Fruit fly (Drosophila melanogaster) whole organism, embryonic: Measurements from ENCODE around the gene geko.
A peak's percentile ranks its signal among the peaks of the same experiment; 100 is the strongest.

Source experiments
- ATbp ChIP-seq: fragments of 200-800 bp; sonication (Bioruptor generic); optimal IDR thresholded peaks from 2 replicates; lab custom pipeline; 2017; ENCODE audit warnings: missing biosample characterization, mild to moderate bottlenecking, missing genetic modification characterization, missing genetic modification reagents
- Adf1 ChIP-seq: fragments of 200-800 bp; sonication (Bioruptor generic); IDR thresholded peaks from 2 replicates; pipeline ENCODE4 v1.3.6; 2022; ENCODE audit warnings: missing biosample characterization, missing genetic modification characterization
- Bteb2 ChIP-seq: fragments of 200-800 bp; sonication (Bioruptor generic); optimal IDR thresholded peaks from 2 replicates; lab custom pipeline; 2016; ENCODE audit warnings: missing biosample characterization, missing genetic modification characterization
- CG10209 ChIP-seq: fragments of 200-800 bp; sonication (Bioruptor generic); optimal IDR thresholded peaks from 3 replicates; lab custom pipeline; 2017; ENCODE audit warnings: missing biosample characterization, mild to moderate bottlenecking, missing genetic modification characterization, missing genetic modification reagents
- CG10267 ChIP-seq: fragments of 200-800 bp; sonication (Bioruptor generic); optimal IDR thresholded peaks from 2 replicates; lab custom pipeline; 2018; ENCODE audit warnings: missing biosample characterization, mild to moderate bottlenecking, missing genetic modification characterization, moderate library complexity
- CG12391 ChIP-seq: fragments of 200-800 bp; sonication (Bioruptor generic); optimal IDR thresholded peaks from 3 replicates; lab custom pipeline; 2018; ENCODE audit warnings: missing biosample characterization, mild to moderate bottlenecking, missing genetic modification characterization, moderate library complexity
- CG12769 ChIP-seq: fragments of 200-800 bp; sonication (Bioruptor generic); optimal IDR thresholded peaks from 2 replicates; lab custom pipeline; 2019; ENCODE audit warnings: missing biosample characterization, mild to moderate bottlenecking, missing genetic modification characterization, moderate library complexity
- CG13296 ChIP-seq: fragments of 200-800 bp; sonication (Bioruptor generic); optimal IDR thresholded peaks from 3 replicates; lab custom pipeline; 2018; ENCODE audit warnings: missing biosample characterization, mild to moderate bottlenecking, missing genetic modification characterization
- CG13894 ChIP-seq: fragments of 200-800 bp; sonication (Bioruptor generic); optimal IDR thresholded peaks from 3 replicates; lab custom pipeline; 2018; ENCODE audit warnings: missing biosample characterization, mild to moderate bottlenecking, missing genetic modification characterization, moderate library complexity
- CG15269 ChIP-seq: fragments of 200-800 bp; sonication (Bioruptor generic); optimal IDR thresholded peaks from 2 replicates; lab custom pipeline; 2018; ENCODE audit warnings: missing biosample characterization, mild to moderate bottlenecking, missing genetic modification characterization, moderate library complexity
- CG15479 ChIP-seq: fragments of 200-800 bp; sonication (Bioruptor generic); optimal IDR thresholded peaks from 3 replicates; lab custom pipeline; 2019; ENCODE audit warnings: missing biosample characterization, mild to moderate bottlenecking, missing genetic modification characterization, moderate library complexity
- CG17568 ChIP-seq: fragments of 200-800 bp; sonication (Bioruptor generic); optimal IDR thresholded peaks from 2 replicates; lab custom pipeline; 2018; ENCODE audit warnings: missing biosample characterization, mild to moderate bottlenecking, missing genetic modification characterization, moderate library complexity
- CG18619 ChIP-seq: fragments of 200-800 bp; sonication (Bioruptor generic); optimal IDR thresholded peaks from 3 replicates; lab custom pipeline; 2017; ENCODE audit warnings: missing biosample characterization, mild to moderate bottlenecking, missing genetic modification characterization
- CG2678 ChIP-seq: fragments of 200-800 bp; sonication (Bioruptor generic); optimal IDR thresholded peaks from 3 replicates; lab custom pipeline; 2019; ENCODE audit warnings: missing biosample characterization, mild to moderate bottlenecking, missing genetic modification characterization, moderate library complexity
- CG3281 ChIP-seq: fragments of 200-800 bp; sonication (Bioruptor generic); optimal IDR thresholded peaks from 3 replicates; lab custom pipeline; 2017; ENCODE audit warnings: missing biosample characterization, mild to moderate bottlenecking, missing genetic modification characterization
- CG4404 ChIP-seq: fragments of 200-800 bp; sonication (Bioruptor generic); IDR thresholded peaks from 2 replicates; pipeline ENCODE4 v1.3.6; 2022; ENCODE audit warnings: missing biosample characterization, missing genetic modification characterization
- CG7556 ChIP-seq: fragments of 200-800 bp; sonication (Bioruptor generic); optimal IDR thresholded peaks from 2 replicates; lab custom pipeline; 2017; ENCODE audit warnings: missing biosample characterization, mild to moderate bottlenecking, missing genetic modification characterization
- CkIIα-i1 ChIP-seq: fragments of 200-800 bp; sonication (Bioruptor generic); IDR thresholded peaks from 2 replicates; pipeline ENCODE4 v1.3.6; 2022; ENCODE audit warnings: missing biosample characterization, missing genetic modification characterization
- CrebB ChIP-seq: fragments of 200-800 bp; sonication (Bioruptor generic); optimal IDR thresholded peaks from 3 replicates; lab custom pipeline; 2018; ENCODE audit warnings: missing biosample characterization, mild to moderate bottlenecking, missing genetic modification characterization
- Fer1 ChIP-seq: fragments of 200-800 bp; sonication (Bioruptor generic); optimal IDR thresholded peaks from 2 replicates; lab custom pipeline; 2017; ENCODE audit warnings: missing biosample characterization, mild to moderate bottlenecking, missing genetic modification characterization
- Hand ChIP-seq: fragments of 200-800 bp; sonication (Bioruptor generic); optimal IDR thresholded peaks from 2 replicates; lab custom pipeline; 2017; ENCODE audit warnings: mild to moderate bottlenecking, missing biosample characterization, missing genetic modification reagents, missing genetic modification characterization
- Jarid2 ChIP-seq: fragments of 200-800 bp; sonication (Bioruptor generic); optimal IDR thresholded peaks from 3 replicates; lab custom pipeline; 2017; ENCODE audit warnings: mild to moderate bottlenecking, missing biosample characterization, missing genetic modification reagents, missing genetic modification characterization
- PHDP ChIP-seq: fragments of 200-800 bp; sonication (Bioruptor generic); optimal IDR thresholded peaks from 3 replicates; lab custom pipeline; 2018; ENCODE audit warnings: missing biosample characterization, mild to moderate bottlenecking, missing genetic modification characterization, moderate library complexity
- Ptx1 ChIP-seq: fragments of 200-800 bp; sonication (Bioruptor generic); IDR thresholded peaks from 2 replicates; pipeline ENCODE4 v1.3.6; 2022; ENCODE audit warnings: missing biosample characterization, missing genetic modification characterization
- Rx ChIP-seq: fragments of 200-800 bp; sonication (Bioruptor generic); IDR thresholded peaks from 2 replicates; pipeline ENCODE4 v1.3.6; 2022; ENCODE audit warnings: missing biosample characterization, missing genetic modification characterization
- Vsx1 ChIP-seq: fragments of 200-800 bp; sonication (Bioruptor generic); optimal IDR thresholded peaks from 2 replicates; lab custom pipeline; 2017; ENCODE audit warnings: missing biosample characterization, mild to moderate bottlenecking, missing genetic modification characterization, missing genetic modification reagents
- aop ChIP-seq: fragments of 200-800 bp; sonication (Bioruptor generic); IDR thresholded peaks from 2 replicates; pipeline ENCODE4 v1.3.6; 2022; ENCODE audit warnings: missing biosample characterization, missing genetic modification characterization
- dmrt11E ChIP-seq: fragments of 200-800 bp; sonication (Bioruptor generic); optimal IDR thresholded peaks from 3 replicates; lab custom pipeline; 2018; ENCODE audit warnings: missing biosample characterization, mild to moderate bottlenecking, missing genetic modification characterization, moderate library complexity
- dpn ChIP-seq, 2 experiments: fragments of 200-800 bp; sonication (Bioruptor generic); optimal IDR thresholded peaks; 3 replicates each; lab custom pipeline; 2016; ENCODE audit warnings: missing biosample characterization in 2 of 2, missing genetic modification characterization in 2 of 2
- emc ChIP-seq: fragments of 200-800 bp; sonication (Bioruptor generic); optimal IDR thresholded peaks from 2 replicates; lab custom pipeline; 2016; ENCODE audit warnings: missing biosample characterization, missing genetic modification characterization
- fd96Cb ChIP-seq: fragments of 200-800 bp; sonication (Bioruptor generic); optimal IDR thresholded peaks from 2 replicates; lab custom pipeline; 2018; ENCODE audit warnings: missing biosample characterization, mild to moderate bottlenecking, missing genetic modification characterization, moderate library complexity
- hkb ChIP-seq, 2 experiments: fragments of 200-800 bp in 1 of 2; fragments of >200 bp in 1 of 2; sonication (Bioruptor generic) in 1 of 2; IDR thresholded peaks in 1 of 2; optimal IDR thresholded peaks in 1 of 2; 2 replicates each; pipeline versions ENCODE4 v1.3.6 to Lab custom; 2017 to 2022; ENCODE audit warnings: missing biosample characterization in 1 of 2, missing genetic modification characterization in 1 of 2
- otp ChIP-seq: fragments of 200-800 bp; sonication (Bioruptor generic); IDR thresholded peaks from 3 replicates; pipeline ENCODE4, ENCODE4 v1.3.6; 2022; ENCODE audit warnings: missing biosample characterization, missing genetic modification characterization
- peb ChIP-seq: fragments of 200-800 bp; sonication (Bioruptor generic); IDR thresholded peaks from 2 replicates; pipeline ENCODE4 v1.3.6; 2022; ENCODE audit warnings: missing biosample characterization, missing genetic modification characterization
- pfk ChIP-seq: fragments of 200-800 bp; sonication (Bioruptor generic); optimal IDR thresholded peaks from 2 replicates; lab custom pipeline; 2018; ENCODE audit warnings: missing biosample characterization, mild to moderate bottlenecking, missing genetic modification characterization, moderate library complexity
- schlank ChIP-seq: fragments of 200-800 bp; sonication (Bioruptor generic); optimal IDR thresholded peaks from 2 replicates; lab custom pipeline; 2018; ENCODE audit warnings: missing biosample characterization, mild to moderate bottlenecking, missing genetic modification characterization
- so ChIP-seq: fragments of 200-800 bp; sonication (Bioruptor generic); IDR thresholded peaks from 3 replicates; pipeline ENCODE4 v1.3.6; 2022; ENCODE audit warnings: missing biosample characterization, missing genetic modification characterization
- sob ChIP-seq: fragments of 200-800 bp; sonication (Bioruptor generic); IDR thresholded peaks from 2 replicates; pipeline ENCODE4 v1.3.6; 2022; ENCODE audit warnings: missing biosample characterization, missing genetic modification characterization
- trh ChIP-seq: fragments of 200-800 bp; sonication (Bioruptor generic); optimal IDR thresholded peaks from 2 replicates; lab custom pipeline; 2016; ENCODE audit warnings: missing biosample characterization, missing genetic modification characterization
- unpg ChIP-seq: fragments of 200-800 bp; sonication (Bioruptor generic); optimal IDR thresholded peaks from 3 replicates; lab custom pipeline; 2018; ENCODE audit warnings: missing biosample characterization, mild to moderate bottlenecking, missing genetic modification characterization, moderate library complexity
- zen ChIP-seq: fragments of 200-800 bp; sonication (Bioruptor generic); optimal IDR thresholded peaks from 3 replicates; lab custom pipeline; 2018; ENCODE audit warnings: missing biosample characterization, mild to moderate bottlenecking, missing genetic modification characterization, moderate library complexity

Gene geko

dm6 chr3L:18144620-18145019 is 5.4 kb downstream of the geko start (continued):
- no peak for TF ChIP-seq CG7556
- no peak for TF ChIP-seq zen
- no peak for TF ChIP-seq pfk
- TF ChIP-seq Bteb2 (GFP tag; lab: Kevin White, UChicago), result peak; percentile 3
- no peak for TF ChIP-seq CG12391 (tag; lab: Kevin White, UChicago)
- TF ChIP-seq CkIIα-i1 (GFP tag; lab: Robert Waterston, UW), result no peak
- no peak for TF ChIP-seq Adf1 (GFP tag; lab: Robert Waterston, UW)
- TF ChIP-seq schlank (tag; lab: Kevin White, UChicago), result peak; percentile 5
- TF ChIP-seq Fer1, result peak; percentile 45
- TF ChIP-seq fd96Cb, result no peak
- TF ChIP-seq CG10267 (tag; lab: Kevin White, UChicago), result no peak
- peak; percentile 46 for TF ChIP-seq ATbp (GFP tag; lab: Kevin White, UChicago)
- no peak for TF ChIP-seq CG15479 (GFP tag; lab: Kevin White, UChicago)
- TF ChIP-seq Ptx1 (GFP tag; lab: Robert Waterston, UW), result no peak
- peak; percentile 15; the same call in 1 of the 2 replicates for TF ChIP-seq sob (GFP tag; lab: Robert Waterston, UW)
- no peak for TF ChIP-seq dpn (GFP tag; optimal IDR thresholded peaks at IDR 0.05; lab: Kevin White, UChicago)
- no peak for TF ChIP-seq dmrt11E (tag; lab: Kevin White, UChicago)
- TF ChIP-seq CG15269 (tag; lab: Kevin White, UChicago), result peak; percentile 6
- peak; percentile 73 for TF ChIP-seq CG12769 (tag; lab: Kevin White, UChicago)
- TF ChIP-seq CG17568, result peak; percentile 10
- peak; percentile 5 for TF ChIP-seq CG2678 (tag; lab: Kevin White, UChicago)
- peak; percentile 32 for TF ChIP-seq CG3281 (GFP tag; lab: Kevin White, UChicago)
- TF ChIP-seq CG10209 (GFP tag; lab: Kevin White, UChicago), result peak; percentile 41
- TF ChIP-seq Hand (GFP tag; lab: Kevin White, UChicago), result no peak
- peak; percentile 5 for TF ChIP-seq trh (GFP tag; lab: Kevin White, UChicago)
- no peak for TF ChIP-seq otp
- TF ChIP-seq PHDP (tag; lab: Kevin White, UChicago), result peak; percentile 49
- peak; percentile 28 for TF ChIP-seq CG13296 (GFP tag; lab: Kevin White, UChicago)
- TF ChIP-seq Jarid2, result no peak
- TF ChIP-seq CG13894, result peak; percentile 3
- TF ChIP-seq emc (GFP tag; lab: Kevin White, UChicago), result no peak
- no peak for TF ChIP-seq Rx (GFP tag; lab: Robert Waterston, UW)
- TF ChIP-seq aop, result no peak
- TF ChIP-seq hkb (optimal IDR thresholded peaks at IDR 0.05; lab: Kevin White, UChicago), result no peak
- TF ChIP-seq hkb (GFP tag; IDR thresholded peaks at IDR 0.05; lab: Robert Waterston, UW), result 0 out of 2 replicates have a peak, but pooled peaks have one; percentile 22
- no peak for TF ChIP-seq so (GFP tag; lab: Robert Waterston, UW)
- TF ChIP-seq CG18619, result no peak
- peak; percentile 24 for TF ChIP-seq Vsx1
- peak; percentile 11 for TF ChIP-seq unpg (GFP tag; lab: Kevin White, UChicago)
- no peak for TF ChIP-seq CG4404 (GFP tag; lab: Robert Waterston, UW)
- TF ChIP-seq CrebB (tag; lab: Kevin White, UChicago), result peak; percentile 39
- TF ChIP-seq peb (GFP tag; lab: Robert Waterston, UW), result no peak
